Fruit fly (Drosophila melanogaster) whole organism, embryonic: ENCODE measurements around the gene Sytbeta.

Source experiments
- CG1024 ChIP-seq: fragments of 200-800 bp; sonication (Bioruptor generic); IDR thresholded peaks from 2 replicates; pipeline ENCODE4 v1.3.6; 2022; ENCODE audit warnings: missing biosample characterization, missing genetic modification characterization
- CG10274 ChIP-seq: fragments of 200-800 bp; sonication (Bioruptor generic); optimal IDR thresholded peaks from 3 replicates; lab custom pipeline; 2017; ENCODE audit warnings: missing biosample characterization, mild to moderate bottlenecking, missing genetic modification characterization
- CG11093 ChIP-seq: fragments of 200-800 bp; sonication (Bioruptor generic); IDR thresholded peaks from 3 replicates; pipeline ENCODE4 v1.3.6; 2022; ENCODE audit warnings: missing biosample characterization, missing genetic modification characterization
- CG11504 ChIP-seq: fragments of 200-800 bp; sonication (Bioruptor generic); optimal IDR thresholded peaks from 3 replicates; lab custom pipeline; 2019; ENCODE audit warnings: missing biosample characterization, mild to moderate bottlenecking, missing genetic modification characterization, moderate library complexity
- CG12299 ChIP-seq: fragments of 200-800 bp; sonication (Bioruptor generic); optimal IDR thresholded peaks from 2 replicates; lab custom pipeline; 2018; ENCODE audit warnings: missing biosample characterization, mild to moderate bottlenecking, missing genetic modification characterization
- CG12769 ChIP-seq: fragments of 200-800 bp; sonication (Bioruptor generic); optimal IDR thresholded peaks from 2 replicates; lab custom pipeline; 2019; ENCODE audit warnings: missing biosample characterization, mild to moderate bottlenecking, missing genetic modification characterization, moderate library complexity
- CG13287 ChIP-seq: fragments of 200-800 bp; sonication (Bioruptor generic); IDR thresholded peaks from 2 replicates; pipeline ENCODE4 v1.3.6; 2022; ENCODE audit warnings: missing biosample characterization, missing genetic modification characterization; ENCODE audit not compliant: partially characterized antibody
- CG14710 ChIP-seq: fragments of 200-800 bp; sonication (Bioruptor generic); optimal IDR thresholded peaks from 3 replicates; lab custom pipeline; 2019; ENCODE audit warnings: missing biosample characterization, mild to moderate bottlenecking, missing genetic modification characterization, moderate library complexity
- CG15479 ChIP-seq: fragments of 200-800 bp; sonication (Bioruptor generic); optimal IDR thresholded peaks from 3 replicates; lab custom pipeline; 2019; ENCODE audit warnings: missing biosample characterization, mild to moderate bottlenecking, missing genetic modification characterization, moderate library complexity
- CG18619 ChIP-seq: fragments of 200-800 bp; sonication (Bioruptor generic); optimal IDR thresholded peaks from 3 replicates; lab custom pipeline; 2017; ENCODE audit warnings: missing biosample characterization, mild to moderate bottlenecking, missing genetic modification characterization
- CG2199 ChIP-seq: fragments of 200-800 bp; sonication (Bioruptor generic); IDR thresholded peaks from 3 replicates; pipeline ENCODE4 v1.3.6; 2022; ENCODE audit warnings: missing biosample characterization, missing genetic modification characterization
- CG3281 ChIP-seq: fragments of 200-800 bp; sonication (Bioruptor generic); optimal IDR thresholded peaks from 3 replicates; lab custom pipeline; 2017; ENCODE audit warnings: missing biosample characterization, mild to moderate bottlenecking, missing genetic modification characterization
- CG33213 ChIP-seq: fragments of 200-800 bp; sonication (Bioruptor generic); optimal IDR thresholded peaks from 3 replicates; lab custom pipeline; 2016; ENCODE audit warnings: missing biosample characterization, missing genetic modification characterization
- CG34376 ChIP-seq: fragments of 200-800 bp; sonication (Bioruptor generic); optimal IDR thresholded peaks from 2 replicates; lab custom pipeline; 2018; ENCODE audit warnings: missing biosample characterization, mild to moderate bottlenecking, missing genetic modification characterization
- CG5180 ChIP-seq: fragments of 200-800 bp; sonication (Bioruptor generic); optimal IDR thresholded peaks from 3 replicates; lab custom pipeline; 2017; ENCODE audit warnings: missing biosample characterization, missing genetic modification characterization, mild to moderate bottlenecking, moderate library complexity, missing genetic modification reagents
- CG6175 ChIP-seq: fragments of 200-800 bp; sonication (Bioruptor generic); IDR thresholded peaks from 3 replicates; pipeline ENCODE4 v1.3.6; 2022; ENCODE audit warnings: missing biosample characterization, missing genetic modification characterization
- CG6813 ChIP-seq: fragments of 200-800 bp; sonication (Bioruptor generic); optimal IDR thresholded peaks from 2 replicates; lab custom pipeline; 2017; ENCODE audit warnings: missing biosample characterization, missing genetic modification characterization, mild to moderate bottlenecking, moderate library complexity, missing genetic modification reagents
- CG7839 ChIP-seq: fragments of 200-800 bp; sonication (Bioruptor generic); optimal IDR thresholded peaks from 3 replicates; lab custom pipeline; 2018; ENCODE audit warnings: missing biosample characterization, mild to moderate bottlenecking, missing genetic modification characterization, moderate library complexity
- CG8290 ChIP-seq, 3 experiments: fragments of 200-800 bp; sonication (Bioruptor generic); optimal IDR thresholded peaks; 2 replicates each; lab custom pipeline; 2016 to 2019; ENCODE audit warnings: missing biosample characterization in 3 of 3, missing genetic modification characterization in 3 of 3, mild to moderate bottlenecking in 2 of 3, moderate library complexity in 1 of 3
- Dbx ChIP-seq: fragments of 200-800 bp; sonication (Bioruptor generic); IDR thresholded peaks from 3 replicates; pipeline ENCODE4 v1.3.6; 2022; ENCODE audit warnings: missing biosample characterization, missing genetic modification characterization
- Doc3 ChIP-seq: fragments of 200-800 bp; sonication (Bioruptor generic); IDR thresholded peaks from 3 replicates; pipeline ENCODE4 v1.3.6; 2022; ENCODE audit warnings: missing biosample characterization, missing genetic modification characterization; ENCODE audit not compliant: partially characterized antibody
- Ets65A ChIP-seq: fragments of 200-800 bp; sonication (Bioruptor generic); peaks from one replicate; lab custom pipeline; 2016; ENCODE audit warnings: missing biosample characterization, missing genetic modification characterization
- Gug ChIP-seq: fragments of 200-800 bp; sonication (Bioruptor generic); IDR thresholded peaks from 4 replicates; pipeline ENCODE4 v1.3.6; 2022; ENCODE audit warnings: missing biosample characterization, missing genetic modification characterization
- HLH4C ChIP-seq: fragments of 200-800 bp; sonication (Bioruptor generic); IDR thresholded peaks from 3 replicates; pipeline ENCODE4 v1.3.6; 2022; ENCODE audit warnings: missing biosample characterization, missing genetic modification characterization; ENCODE audit not compliant: partially characterized antibody
- Med ChIP-seq: fragments of 200-800 bp; sonication (Bioruptor generic); peaks from one replicate; lab custom pipeline; 2016; ENCODE audit warnings: missing biosample characterization, missing genetic modification characterization, mild to moderate bottlenecking, inconsistent platforms, moderate library complexity
- Opbp ChIP-seq: fragments of 200-800 bp; sonication (Bioruptor generic); IDR thresholded peaks from 3 replicates; pipeline ENCODE4 v1.3.6; 2022; ENCODE audit warnings: missing biosample characterization, missing genetic modification characterization; ENCODE audit not compliant: partially characterized antibody
- PHDP ChIP-seq: fragments of 200-800 bp; sonication (Bioruptor generic); optimal IDR thresholded peaks from 3 replicates; lab custom pipeline; 2018; ENCODE audit warnings: missing biosample characterization, mild to moderate bottlenecking, missing genetic modification characterization, moderate library complexity
- Trl ChIP-seq, 3 experiments: fragments of >200 bp in 2 of 3; fragments of 200-800 bp in 1 of 3; sonication (Bioruptor generic) in 1 of 3; optimal IDR thresholded peaks; 2 replicates in 1 of 3; 3 replicates in 2 of 3; lab custom pipeline; 2016 to 2017; ENCODE audit warnings: missing biosample characterization in 1 of 3, missing genetic modification characterization in 1 of 3
- ab ChIP-seq: fragments of 200-800 bp; sonication (Bioruptor generic); optimal IDR thresholded peaks from 2 replicates; lab custom pipeline; 2016; ENCODE audit warnings: missing biosample characterization, missing genetic modification characterization
- ase ChIP-seq: fragments of 200-800 bp; sonication (Bioruptor generic); IDR thresholded peaks from 3 replicates; pipeline ENCODE4 v1.3.6; 2022; ENCODE audit warnings: missing biosample characterization, missing genetic modification characterization
- az2 ChIP-seq: fragments of 200-800 bp; sonication (Bioruptor generic); optimal IDR thresholded peaks from 3 replicates; lab custom pipeline; 2016; ENCODE audit warnings: missing biosample characterization, missing genetic modification characterization
- chm ChIP-seq: fragments of 200-800 bp; sonication (Bioruptor generic); IDR thresholded peaks from 2 replicates; pipeline ENCODE4 v1.3.6; 2022; ENCODE audit warnings: missing biosample characterization, missing genetic modification characterization
- dmrt99B ChIP-seq: fragments of 200-800 bp; sonication (Bioruptor generic); optimal IDR thresholded peaks from 2 replicates; lab custom pipeline; 2018; ENCODE audit warnings: missing biosample characterization, mild to moderate bottlenecking, missing genetic modification characterization, moderate library complexity
- eve ChIP-seq, 2 experiments: fragments of >200 bp; optimal IDR thresholded peaks; 2 replicates each; lab custom pipeline; 2017; ENCODE audit warnings: missing biosample characterization in 2 of 2, missing genetic modification characterization in 2 of 2
- gce ChIP-seq: fragments of 200-800 bp; sonication (Bioruptor generic); IDR thresholded peaks from 3 replicates; pipeline ENCODE4 v1.3.6; 2022; ENCODE audit warnings: missing biosample characterization, missing genetic modification characterization
- hkb ChIP-seq, 2 experiments: fragments of 200-800 bp in 1 of 2; fragments of >200 bp in 1 of 2; sonication (Bioruptor generic) in 1 of 2; IDR thresholded peaks in 1 of 2; optimal IDR thresholded peaks in 1 of 2; 2 replicates each; pipeline versions ENCODE4 v1.3.6 to Lab custom; 2017 to 2022; ENCODE audit warnings: missing biosample characterization in 1 of 2, missing genetic modification characterization in 1 of 2
- nerfin-1 ChIP-seq: fragments of 200-800 bp; sonication (Bioruptor generic); optimal IDR thresholded peaks from 3 replicates; lab custom pipeline; 2019; ENCODE audit warnings: missing biosample characterization, mild to moderate bottlenecking, missing genetic modification characterization, moderate library complexity
- oc ChIP-seq: fragments of 200-800 bp; sonication (Bioruptor generic); optimal IDR thresholded peaks from 2 replicates; lab custom pipeline; 2018; ENCODE audit warnings: missing biosample characterization, mild to moderate bottlenecking, missing genetic modification characterization, moderate library complexity
- pros ChIP-seq: fragments of 200-800 bp; sonication (Bioruptor generic); optimal IDR thresholded peaks from 3 replicates; lab custom pipeline; 2019; ENCODE audit warnings: missing biosample characterization, mild to moderate bottlenecking, missing genetic modification characterization, moderate library complexity
- sc ChIP-seq, 3 experiments: fragments of >200 bp in 2 of 3; fragments of 200-800 bp in 1 of 3; sonication (Bioruptor generic) in 1 of 3; optimal IDR thresholded peaks; 2 replicates in 2 of 3; 3 replicates in 1 of 3; lab custom pipeline; 2017; ENCODE audit warnings: mild to moderate bottlenecking in 1 of 3, missing biosample characterization in 1 of 3, missing genetic modification characterization in 1 of 3, missing genetic modification reagents in 1 of 3
- tap ChIP-seq: fragments of 200-800 bp; optimal IDR thresholded peaks from 3 replicates; lab custom pipeline; 2019; ENCODE audit warnings: missing biosample characterization, mild to moderate bottlenecking, missing genetic modification characterization, moderate library complexity
- tgo ChIP-seq: fragments of 200-800 bp; sonication (Bioruptor generic); IDR thresholded peaks from 3 replicates; pipeline ENCODE4 v1.3.6; 2022; ENCODE audit warnings: missing biosample characterization, missing genetic modification characterization
- tna ChIP-seq: fragments of 200-800 bp; sonication (Bioruptor generic); IDR thresholded peaks from 2 replicates; pipeline ENCODE4 v1.3.6; 2022; ENCODE audit warnings: missing biosample characterization, missing genetic modification characterization; ENCODE audit not compliant: partially characterized antibody
- zfh2 ChIP-seq: fragments of 200-800 bp; sonication (Bioruptor generic); optimal IDR thresholded peaks from 2 replicates; lab custom pipeline; 2016; ENCODE audit warnings: missing biosample characterization, missing genetic modification characterization

Sytbeta gene

dm6 chr3L:15088285-15088684, 23.5 kb upstream of the Sytbeta start:
- peak; percentile 32 for TF ChIP-seq CG15479
- no peak for TF ChIP-seq CG33213 (GFP tag; lab: Kevin White, UChicago)
- peak; percentile 89; the same call in 1 of the 3 replicates for TF ChIP-seq CG2199 (GFP tag; lab: Robert Waterston, UW)
- peak in 1 of 2 experiments; percentile 37 for TF ChIP-seq Trl (optimal IDR thresholded peaks at IDR 0.05; lab: Kevin White, UChicago)
- TF ChIP-seq Trl (GFP tag; optimal IDR thresholded peaks at IDR 0.05; lab: Kevin White, UChicago) = no peak
- TF ChIP-seq, all 482 proteins: peak for 3

dm6 chr3L:15084288-15084687, 19.5 kb upstream of the Sytbeta start:
- TF ChIP-seq CG11504 (tag; lab: Kevin White, UChicago) (peak; percentile 97), Doc3 (GFP tag; lab: Robert Waterston, UW) (no peak), CG5180 (peak; percentile 8), CG10274 (GFP tag; lab: Kevin White, UChicago) (no peak), Med (GFP tag; lab: Kevin White, UChicago) (peak; percentile 1), CG2199 (GFP tag; lab: Robert Waterston, UW) (peak; percentile 96), CG6175 (GFP tag; lab: Robert Waterston, UW) (0 out of 3 replicates have a peak, but pooled peaks have one; percentile 25)

dm6 chr3L:15079278-15079677, 14.5 kb upstream of the Sytbeta start:
- TF ChIP-seq Dbx (GFP tag; lab: Robert Waterston, UW) = peak; percentile 42; the same call in 1 of the 3 replicates
- TF ChIP-seq HLH4C (GFP tag; lab: Robert Waterston, UW) = peak; percentile 24; the same call in 1 of the 3 replicates
- TF ChIP-seq CG7839 (tag; lab: Kevin White, UChicago) = no peak
- TF ChIP-seq pros = no peak
- no peak for TF ChIP-seq gce (GFP tag; lab: Robert Waterston, UW)
- TF ChIP-seq CG1024 (GFP tag; lab: Robert Waterston, UW) = no peak
- no peak for TF ChIP-seq sc (optimal IDR thresholded peaks at IDR 0.05; lab: Kevin White, UChicago)
- TF ChIP-seq sc (GFP tag; optimal IDR thresholded peaks at IDR 0.05; lab: Kevin White, UChicago) = no peak
- TF ChIP-seq CG14710 (tag; lab: Kevin White, UChicago) = no peak
- no peak for TF ChIP-seq ab (GFP tag; lab: Kevin White, UChicago)
- peak; percentile 50; the same call in 1 of the 2 replicates for TF ChIP-seq chm (GFP tag; lab: Robert Waterston, UW)
- peak; percentile 54 for TF ChIP-seq CG11504 (tag; lab: Kevin White, UChicago)
- peak; percentile 19; the same call in 1 of the 2 replicates for TF ChIP-seq tna (GFP tag; lab: Robert Waterston, UW)
- TF ChIP-seq eve (GFP tag; optimal IDR thresholded peaks at IDR 0.05; lab: Kevin White, UChicago) = no peak
- TF ChIP-seq CG13287 (GFP tag; lab: Robert Waterston, UW) = peak; percentile 43; the same call in 1 of the 2 replicates
- no peak for TF ChIP-seq Ets65A (GFP tag; lab: Kevin White, UChicago)
- peak; percentile 18 for TF ChIP-seq CG6813 (GFP tag; lab: Kevin White, UChicago)
- TF ChIP-seq nerfin-1 (tag; lab: Kevin White, UChicago) = no peak
- TF ChIP-seq zfh2 (GFP tag; lab: Kevin White, UChicago) = no peak
- TF ChIP-seq dmrt99B (tag; lab: Kevin White, UChicago) = no peak
- TF ChIP-seq hkb (optimal IDR thresholded peaks at IDR 0.05; lab: Kevin White, UChicago) = no peak
- peak; percentile 33; the same call in 1 of the 2 replicates for TF ChIP-seq hkb (GFP tag; IDR thresholded peaks at IDR 0.05; lab: Robert Waterston, UW)
- TF ChIP-seq CG8290 (GFP tag; optimal IDR thresholded peaks at IDR 0.05; lab: Kevin White, UChicago) = peak; percentile 14
- TF ChIP-seq CG8290 (tag; optimal IDR thresholded peaks at IDR 0.05; lab: Kevin White, UChicago) = no peak
- TF ChIP-seq CG18619 = no peak
- TF ChIP-seq PHDP = no peak
- peak; percentile 39 for TF ChIP-seq CG3281 (GFP tag; lab: Kevin White, UChicago)
- TF ChIP-seq Opbp (GFP tag; lab: Robert Waterston, UW) = 0 out of 3 replicates have a peak, but pooled peaks have one; percentile 39
- no peak for TF ChIP-seq Gug (GFP tag; lab: Robert Waterston, UW)
- TF ChIP-seq CG11093 (GFP tag; lab: Robert Waterston, UW) = no peak
- no peak for TF ChIP-seq CG12769 (tag; lab: Kevin White, UChicago)
- TF ChIP-seq CG12299 (tag; lab: Kevin White, UChicago) = no peak
- TF ChIP-seq tap = peak; percentile 13
- TF ChIP-seq az2 (GFP tag; lab: Kevin White, UChicago) = no peak
- no peak for TF ChIP-seq ase (GFP tag; lab: Robert Waterston, UW)
- no peak for TF ChIP-seq oc
- peak; percentile 2 for TF ChIP-seq CG34376 (GFP tag; lab: Kevin White, UChicago)
- no peak for TF ChIP-seq tgo (GFP tag; lab: Robert Waterston, UW)
